Worm (Caenorhabditis elegans) whole organism, late embryonic: ENCODE results near the gene nipi-4.

Experiments
- F13H6.1 ChIP-seq: sonication (generic microtip); optimal IDR thresholded peaks from 2 replicates; lab custom pipeline; 2016; ENCODE audit warnings: missing genetic modification characterization, missing compliant biosample characterization
- K09A11.1 ChIP-seq: sonication (generic microtip); optimal IDR thresholded peaks from 2 replicates; lab custom pipeline; 2017; ENCODE audit warnings: antibody characterized with exemption, mild to moderate bottlenecking, missing genetic modification characterization, missing compliant biosample characterization; ENCODE audit not compliant: insufficient read depth
- T23F11.4 ChIP-seq: fragments of 200-800 bp; sonication (Bioruptor generic); optimal IDR thresholded peaks from 2 replicates; lab custom pipeline; 2018; ENCODE audit warnings: mild to moderate bottlenecking, missing genetic modification characterization, missing compliant biosample characterization
- ahr-1 ChIP-seq: sonication (generic microtip); optimal IDR thresholded peaks from 2 replicates; lab custom pipeline; 2016; ENCODE audit warnings: missing genetic modification characterization, missing compliant biosample characterization
- ama-1 ChIP-seq: fragments of 150-350 bp; optimal IDR thresholded peaks from 2 replicates; lab custom pipeline; 2014
- ceh-14 ChIP-seq: sonication (generic microtip); optimal IDR thresholded peaks from 2 replicates; lab custom pipeline; 2016; ENCODE audit warnings: missing genotype, missing genetic modification characterization, missing compliant biosample characterization
- ceh-18 ChIP-seq: sonication (generic microtip); optimal IDR thresholded peaks from 2 replicates; lab custom pipeline; 2016; ENCODE audit warnings: missing genetic modification characterization, missing compliant biosample characterization
- ceh-2 ChIP-seq: sonication (generic microtip); optimal IDR thresholded peaks from 2 replicates; lab custom pipeline; 2016; ENCODE audit warnings: missing genotype, missing genetic modification characterization, missing compliant biosample characterization
- ceh-22 ChIP-seq: sonication (generic microtip); optimal IDR thresholded peaks from 2 replicates; lab custom pipeline; 2017; ENCODE audit warnings: missing biosample characterization, missing genetic modification characterization
- ceh-24 ChIP-seq: sonication (generic microtip); optimal IDR thresholded peaks from 2 replicates; lab custom pipeline; 2016; ENCODE audit warnings: mild to moderate bottlenecking, missing genetic modification characterization, missing compliant biosample characterization
- ceh-34 ChIP-seq: sonication (generic microtip); optimal IDR thresholded peaks from 2 replicates; lab custom pipeline; 2016; ENCODE audit warnings: mild to moderate bottlenecking, missing genetic modification characterization, missing compliant biosample characterization
- ceh-9 ChIP-seq: sonication (generic microtip); optimal IDR thresholded peaks from 2 replicates; lab custom pipeline; 2016; ENCODE audit warnings: mild to moderate bottlenecking, missing genetic modification characterization, inconsistent platforms, missing compliant biosample characterization
- dmd-4 ChIP-seq: sonication (generic microtip); optimal IDR thresholded peaks from 2 replicates; lab custom pipeline; 2016; ENCODE audit warnings: borderline replicate concordance, missing genetic modification characterization, missing compliant biosample characterization
- dve-1 ChIP-seq: sonication (generic microtip); optimal IDR thresholded peaks from 2 replicates; lab custom pipeline; 2017; ENCODE audit warnings: antibody characterized with exemption, mild to moderate bottlenecking, missing genetic modification characterization, missing compliant biosample characterization
- elt-4 ChIP-seq: sonication (generic microtip); optimal IDR thresholded peaks from 2 replicates; lab custom pipeline; 2016; ENCODE audit warnings: missing genetic modification characterization, missing compliant biosample characterization
- fax-1 ChIP-seq: sonication (generic microtip); optimal IDR thresholded peaks from 2 replicates; lab custom pipeline; 2016; ENCODE audit warnings: missing genotype, missing genetic modification characterization, missing compliant biosample characterization
- fkh-6 ChIP-seq: sonication (generic microtip); optimal IDR thresholded peaks from 2 replicates; lab custom pipeline; 2016; ENCODE audit warnings: missing genetic modification characterization, missing compliant biosample characterization
- gmeb-2 ChIP-seq: sonication (generic microtip); optimal IDR thresholded peaks from 2 replicates; lab custom pipeline; 2016; ENCODE audit warnings: missing genetic modification characterization, inconsistent platforms, missing compliant biosample characterization
- hlh-13 ChIP-seq: fragments of 200-800 bp; sonication (Bioruptor generic); optimal IDR thresholded peaks from 2 replicates; lab custom pipeline; 2018; ENCODE audit warnings: mild to moderate bottlenecking, missing genetic modification characterization, missing compliant biosample characterization
- hlh-30 ChIP-seq: sonication (generic microtip); optimal IDR thresholded peaks from 2 replicates; lab custom pipeline; 2017; ENCODE audit warnings: antibody characterized with exemption, missing genetic modification characterization, missing compliant biosample characterization; ENCODE audit not compliant: insufficient read depth
- lim-6 ChIP-seq: sonication (generic microtip); optimal IDR thresholded peaks from 2 replicates; lab custom pipeline; 2016; ENCODE audit warnings: missing genetic modification characterization, missing compliant biosample characterization
- lin-11 ChIP-seq: fragments of 200-800 bp; sonication (Bioruptor generic); optimal IDR thresholded peaks from 2 replicates; lab custom pipeline; 2018; ENCODE audit warnings: mild to moderate bottlenecking, missing genetic modification characterization, missing compliant biosample characterization
- madf-2 ChIP-seq: sonication (generic microtip); optimal IDR thresholded peaks from 2 replicates; lab custom pipeline; 2017; ENCODE audit warnings: missing genetic modification characterization, missing compliant biosample characterization
- nfya-1 ChIP-seq: sonication (generic microtip); optimal IDR thresholded peaks from 2 replicates; lab custom pipeline; 2017; ENCODE audit warnings: missing genetic modification characterization, mild to moderate bottlenecking, missing compliant biosample characterization, antibody characterized with exemption, moderate library complexity
- nhr-232 ChIP-seq: sonication (generic microtip); optimal IDR thresholded peaks from 2 replicates; lab custom pipeline; 2016; ENCODE audit warnings: missing genetic modification characterization, missing compliant biosample characterization
- odd-2 ChIP-seq: sonication (generic microtip); optimal IDR thresholded peaks from 2 replicates; lab custom pipeline; 2017; ENCODE audit warnings: antibody characterized with exemption, mild to moderate bottlenecking, missing genetic modification characterization, missing compliant biosample characterization
- pag-3 ChIP-seq: sonication (generic microtip); optimal IDR thresholded peaks from 2 replicates; lab custom pipeline; 2016; ENCODE audit warnings: missing compliant biosample characterization, missing genetic modification characterization, borderline replicate concordance
- pat-9 ChIP-seq: fragments of 200-800 bp; sonication (Bioruptor generic); optimal IDR thresholded peaks from 2 replicates; lab custom pipeline; 2018; ENCODE audit warnings: mild to moderate bottlenecking, missing genetic modification characterization, moderate library complexity, missing compliant biosample characterization
- pax-1 ChIP-seq: fragments of 150-350 bp; optimal IDR thresholded peaks from 2 replicates; lab custom pipeline; 2014; ENCODE audit warnings: missing biosample characterization, missing genetic modification characterization
- pha-2 ChIP-seq: sonication (generic microtip); optimal IDR thresholded peaks from 2 replicates; lab custom pipeline; 2017; ENCODE audit warnings: mild to moderate bottlenecking, missing genetic modification characterization, missing compliant biosample characterization
- pha-4 ChIP-seq: fragments of 150-350 bp; optimal IDR thresholded peaks from 2 replicates; lab custom pipeline; 2018; ENCODE audit warnings: missing biosample characterization, missing genetic modification reagents, missing genetic modification characterization
- rnt-1 ChIP-seq: sonication (generic microtip); optimal IDR thresholded peaks from 2 replicates; lab custom pipeline; 2016; ENCODE audit warnings: missing genetic modification characterization, missing compliant biosample characterization
- sox-2 ChIP-seq: fragments of 200-800 bp; sonication (Bioruptor generic); IDR thresholded peaks from 2 replicates; pipeline ENCODE4 v1.3.6; 2022; ENCODE audit warnings: missing genetic modification reagents, missing genetic modification characterization, missing compliant biosample characterization
- sox-4 ChIP-seq: sonication (generic microtip); optimal IDR thresholded peaks from 2 replicates; lab custom pipeline; 2017; ENCODE audit warnings: mild to moderate bottlenecking, missing genetic modification characterization, inconsistent platforms, missing compliant biosample characterization
- tbx-2 ChIP-seq: sonication (generic microtip); optimal IDR thresholded peaks from 2 replicates; lab custom pipeline; 2016; ENCODE audit warnings: missing genetic modification characterization, missing compliant biosample characterization
- tbx-7 ChIP-seq: sonication (generic microtip); optimal IDR thresholded peaks from 2 replicates; lab custom pipeline; 2016; ENCODE audit warnings: missing genotype, missing genetic modification characterization, missing compliant biosample characterization
- ttx-3 ChIP-seq: sonication (generic microtip); optimal IDR thresholded peaks from 2 replicates; lab custom pipeline; 2016; ENCODE audit warnings: missing genetic modification reagents, missing genetic modification characterization, missing compliant biosample characterization
- unc-42 ChIP-seq: sonication (generic microtip); optimal IDR thresholded peaks from 2 replicates; lab custom pipeline; 2016; ENCODE audit warnings: missing genotype, missing genetic modification characterization, missing compliant biosample characterization
- unc-86 ChIP-seq: sonication (generic microtip); optimal IDR thresholded peaks from 2 replicates; lab custom pipeline; 2016; ENCODE audit warnings: missing genetic modification characterization, missing compliant biosample characterization
- zip-5 ChIP-seq: sonication (generic microtip); optimal IDR thresholded peaks from 2 replicates; lab custom pipeline; 2016; ENCODE audit warnings: missing genetic modification characterization, missing compliant biosample characterization
- ztf-16 ChIP-seq: sonication (generic microtip); optimal IDR thresholded peaks from 2 replicates; lab custom pipeline; 2017; ENCODE audit warnings: missing genetic modification characterization, missing compliant biosample characterization

The nipi-4 gene

ce11 chrV:7839485-7839884 lies 31.1 kb downstream of the nipi-4 start, which contains the start of gene C37C3.12:
C37C3.12 (minus strand) TSS chrV:7839585.
- no peak for TF ChIP-seq dve-1 (tag; lab: Kevin White, UChicago)
- no peak for TF ChIP-seq sox-2 (GFP tag; lab: Robert Waterston, UW)
- no peak for TF ChIP-seq madf-2 (tag; lab: Kevin White, UChicago)
- TF ChIP-seq unc-86 (tag; lab: Kevin White, UChicago) = no peak
- no peak for TF ChIP-seq lin-11
- no peak for TF ChIP-seq tbx-2 (tag; lab: Kevin White, UChicago)
- TF ChIP-seq unc-42 (tag; lab: Kevin White, UChicago) = no peak
- no peak for TF ChIP-seq fax-1 (tag; lab: Kevin White, UChicago)
- TF ChIP-seq elt-4 = no peak
- TF ChIP-seq tbx-7 (tag; lab: Kevin White, UChicago) = no peak
- no peak for TF ChIP-seq ama-1 (lab: Kevin White, UChicago)
- TF ChIP-seq pag-3 = no peak
- TF ChIP-seq ceh-24 (tag; lab: Kevin White, UChicago) = no peak
- no peak for TF ChIP-seq fkh-6 (tag; lab: Kevin White, UChicago)
- TF ChIP-seq gmeb-2 (tag; lab: Kevin White, UChicago) = no peak
- TF ChIP-seq pha-2 (tag; lab: Kevin White, UChicago) = no peak
- TF ChIP-seq sox-4 (tag; lab: Kevin White, UChicago) = no peak
- no peak for TF ChIP-seq pha-4 (tag; lab: Kevin White, UChicago)
- no peak for TF ChIP-seq hlh-13 (GFP tag; lab: Kevin White, UChicago)

- TF ChIP-seq ceh-22 (tag; lab: Kevin White, UChicago) (no peak), dmd-4 (tag; lab: Kevin White, UChicago) (no peak), pha-2 (tag; lab: Kevin White, UChicago) (no peak), ceh-18 (tag; lab: Kevin White, UChicago) (no peak), ceh-34 (tag; lab: Kevin White, UChicago) (no peak), ztf-16 (tag; lab: Kevin White, UChicago) (no peak), ceh-14 (tag; lab: Kevin White, UChicago) (no peak), zip-5 (tag; lab: Kevin White, UChicago) (no peak), F13H6.1 (no peak), nhr-232 (no peak), unc-42 (tag; lab: Kevin White, UChicago) (no peak), pag-3 (no peak), rnt-1 (tag; lab: Kevin White, UChicago) (no peak), fax-1 (tag; lab: Kevin White, UChicago) (no peak), nfya-1 (tag; lab: Kevin White, UChicago) (no peak), odd-2 (tag; lab: Kevin White, UChicago) (no peak), pat-9 (tag; lab: Kevin White, UChicago) (no peak), unc-86 (tag; lab: Kevin White, UChicago) (no peak)
Observed at ce11 chrV:7837809-7838208, 32.8 kb downstream of the nipi-4 start, which contains the start of gene ttr-33. ttr-33 (minus strand) TSS chrV:7837909.

ce11 chrV:7836911-7837310 lies 33.7 kb downstream of the nipi-4 start, which contains the start of gene txt-5:
txt-5 (minus strand) TSS chrV:7837134.
- no peak for TF ChIP-seq sox-2 (GFP tag; lab: Robert Waterston, UW)
- peak; percentile 39 for TF ChIP-seq hlh-30

- TF ChIP-seq K09A11.1 (tag; lab: Kevin White, UChicago) (no peak), unc-42 (tag; lab: Kevin White, UChicago) (no peak)
- TF ChIP-seq, all 69 proteins: peak for 0
Observed at ce11 chrV:7830952-7831351, 39.7 kb downstream of the nipi-4 start.

- no peak for TF ChIP-seq gmeb-2 (tag; lab: Kevin White, UChicago)
- TF ChIP-seq lim-6 (tag; lab: Kevin White, UChicago) = no peak
- TF ChIP-seq ceh-2 = no peak
- no peak for TF ChIP-seq ceh-9 (tag; lab: Kevin White, UChicago)
- no peak for TF ChIP-seq pax-1 (tag; lab: Kevin White, UChicago)
- no peak for TF ChIP-seq ttx-3 (tag; lab: Kevin White, UChicago)
- no peak for TF ChIP-seq ahr-1 (tag; lab: Kevin White, UChicago)
- TF ChIP-seq T23F11.4 (GFP tag; lab: Kevin White, UChicago) = no peak
- TF ChIP-seq dmd-4 (tag; lab: Kevin White, UChicago) = no peak
Observed at ce11 chrV:7826917-7827316, 43.7 kb downstream of the nipi-4 start, which contains the start of gene mig-6. mig-6 (plus strand) TSS chrV:7827217.
